Worm (Caenorhabditis elegans): ENCODE measurements around the gene T10G3.1.
A peak's percentile ranks its signal among the peaks of the same experiment; 100 is the strongest.
"Not testable (repeated sequence)": the region's sequence is repeated elsewhere in the genome, so short reads cannot be mapped to it uniquely, and the experiment has no call there.

The T10G3.1 gene

DNA sequence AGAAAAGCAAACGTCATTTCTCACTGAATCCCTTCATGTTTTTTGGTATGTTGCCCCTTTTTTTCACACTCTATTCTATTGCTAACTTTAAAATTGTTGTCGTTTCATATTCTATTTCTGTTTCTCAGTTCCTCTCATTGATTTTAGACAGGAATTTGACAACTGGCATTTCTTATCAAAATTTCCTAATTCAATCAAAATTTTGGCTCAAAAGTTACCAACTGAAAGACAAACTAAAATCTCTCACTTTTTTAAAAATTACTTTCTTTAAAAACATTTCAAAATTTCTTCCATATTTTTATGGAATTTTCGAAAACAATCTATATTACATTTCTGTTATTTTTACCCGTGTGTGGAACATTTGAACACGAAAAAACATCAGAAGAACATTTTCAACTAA lies 29.9 kb downstream of the T10G3.1 start, which contains the start of gene Y2H9A.6:
Gene Y2H9A.6 (plus strand): TSS at position 301 of the 400 bp plus-strand sequence.
- not testable (repeated sequence) for TF ChIP-seq fkh-10 (GFP tag; optimal IDR thresholded peaks at IDR 0.05); nfya-1 (tag; optimal IDR thresholded peaks at IDR 0.05; ENCODE audit: insufficient read depth); tbx-2 (tag; optimal IDR thresholded peaks at IDR 0.05)

DNA sequence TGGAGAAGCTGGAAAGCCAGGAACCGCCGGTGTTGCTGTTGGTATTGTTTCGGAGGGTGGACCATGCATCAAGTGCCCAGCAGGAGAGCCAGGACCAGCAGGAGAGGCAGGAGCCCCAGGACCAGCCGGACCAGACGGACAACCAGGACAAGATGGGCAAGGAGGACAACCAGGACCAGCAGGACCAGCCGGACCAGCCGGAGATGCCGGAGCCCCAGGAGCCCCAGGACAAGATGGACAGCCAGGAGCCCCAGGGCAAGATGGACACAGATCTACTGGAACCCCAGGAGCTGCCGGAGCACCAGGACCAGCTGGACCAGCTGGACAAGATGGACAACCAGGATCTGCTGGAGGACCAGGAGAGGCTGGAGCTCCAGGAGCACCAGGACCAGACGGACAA lies 30.7 kb downstream of the T10G3.1 start:
- no peak for TF ChIP-seq fos-1 (tag; optimal IDR thresholded peaks at IDR 0.05)
- no peak for TF ChIP-seq ceh-9 (tag; optimal IDR thresholded peaks at IDR 0.05)
- no peak for TF ChIP-seq unc-62 (GFP tag; optimal IDR thresholded peaks at IDR 0.05)
- no peak for TF ChIP-seq nhr-11 (tag; optimal IDR thresholded peaks at IDR 0.05)
- no peak for TF ChIP-seq fkh-2 (tag; optimal IDR thresholded peaks at IDR 0.05)
- no peak for TF ChIP-seq ama-1 (optimal IDR thresholded peaks at IDR 0.05)
- no peak for TF ChIP-seq nhr-237 (tag; optimal IDR thresholded peaks at IDR 0.05)
- no peak for TF ChIP-seq snpc-4 (tag; optimal IDR thresholded peaks at IDR 0.05)
- TF ChIP-seq egl-5 (tag; optimal IDR thresholded peaks at IDR 0.05), result no peak
- no peak for TF ChIP-seq nfya-1 (tag; optimal IDR thresholded peaks at IDR 0.05; ENCODE audit: insufficient read depth)
- no peak for TF ChIP-seq elt-1 (tag; optimal IDR thresholded peaks at IDR 0.05)
- TF ChIP-seq aly-2 (tag; optimal IDR thresholded peaks at IDR 0.05), result no peak

DNA sequence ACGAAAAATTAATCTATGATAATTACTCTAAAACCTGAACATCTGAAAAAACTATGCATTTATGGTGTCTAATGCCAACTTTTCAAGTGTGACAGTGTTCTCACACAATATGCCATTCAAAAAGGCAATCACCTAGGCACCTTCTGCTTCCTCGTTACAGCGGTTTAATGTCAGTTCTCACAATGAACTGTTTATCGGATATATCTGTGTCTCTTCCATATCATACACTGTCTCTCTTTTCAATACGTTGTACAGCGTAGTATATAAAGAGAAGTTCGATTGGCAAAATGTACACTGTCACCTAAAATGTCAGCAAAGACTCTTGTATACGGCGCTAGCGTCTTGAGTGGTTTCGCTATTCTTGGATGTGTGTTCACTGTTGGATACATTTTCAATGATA lies 31.8 kb downstream of the T10G3.1 start, which contains the start of gene col-162:
Gene col-162 (plus strand): TSS at position 301 of the 400 bp plus-strand sequence.
- no peak for TF ChIP-seq mml-1 (tag; optimal IDR thresholded peaks at IDR 0.05)

DNA sequence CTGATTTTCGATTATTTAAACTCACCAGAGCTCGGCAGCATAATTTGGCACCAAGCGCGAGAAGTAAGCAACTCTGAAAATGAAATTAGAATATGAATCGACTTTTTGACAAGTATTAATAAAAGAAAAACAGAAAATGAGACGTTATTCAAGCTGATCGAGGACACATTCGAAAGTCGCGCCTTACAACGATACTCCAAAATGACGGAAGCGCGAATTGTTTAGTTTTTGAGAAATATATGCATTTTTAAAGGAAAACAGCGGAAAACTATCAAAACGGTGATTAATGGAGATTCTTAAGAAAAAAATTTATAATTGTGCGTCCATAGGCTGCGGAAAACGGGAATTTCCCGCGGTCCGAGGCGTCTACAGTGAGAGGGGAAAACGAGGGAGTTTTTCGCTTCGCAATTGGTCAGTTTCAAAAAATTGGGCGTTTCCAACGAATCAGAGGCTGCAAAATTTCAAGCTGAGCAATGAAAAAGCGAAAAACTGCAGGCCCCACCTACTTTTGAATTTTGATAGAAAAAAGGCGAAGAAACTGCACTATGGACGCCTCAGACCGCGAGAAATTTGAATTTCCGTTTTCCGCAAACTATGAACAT lies 35.9 kb downstream of the T10G3.1 start, which contains the start of gene mes-4:
Gene mes-4 (minus strand): TSS at position 73 of the 602 bp plus-strand sequence.
- TF ChIP-seq lin-15B (tag; optimal IDR thresholded peaks at IDR 0.05) (peak; percentile 38), ceh-9 (tag; optimal IDR thresholded peaks at IDR 0.05) (no peak), lsy-12 (tag; optimal IDR thresholded peaks at IDR 0.05) (no peak), nfya-1 (tag; optimal IDR thresholded peaks at IDR 0.05; ENCODE audit: insufficient read depth) (peak; percentile 91)

DNA sequence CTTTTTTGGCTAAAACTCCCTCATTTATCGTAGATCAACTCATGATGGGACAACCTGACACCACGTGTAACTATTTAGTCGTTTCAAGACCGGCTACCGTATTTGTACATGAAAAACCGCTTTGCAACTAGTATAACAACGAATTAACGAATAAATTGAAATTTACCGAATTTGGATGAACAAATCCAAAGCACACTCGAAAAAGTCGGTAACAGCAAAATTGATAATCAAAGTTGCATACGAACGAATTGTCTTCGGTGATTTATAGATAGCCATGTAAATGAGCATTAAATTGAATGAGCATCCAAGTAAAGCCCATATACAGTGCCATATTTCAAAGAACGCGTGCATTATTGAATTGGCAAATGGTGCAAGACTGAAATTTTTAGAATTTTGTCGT lies 41.1 kb downstream of the T10G3.1 start, which contains the start of gene srd-17:
Gene srd-17 (minus strand): TSS at position 351 of the 400 bp plus-strand sequence.
- no peak for TF ChIP-seq egl-5 (tag; optimal IDR thresholded peaks at IDR 0.05)
- no peak for TF ChIP-seq daf-12 (tag; optimal IDR thresholded peaks at IDR 0.05)
- TF ChIP-seq elt-1 (tag; optimal IDR thresholded peaks at IDR 0.05), result no peak
- TF ChIP-seq nhr-28 (tag; optimal IDR thresholded peaks at IDR 0.05), result no peak
- TF ChIP-seq elt-2 (tag; optimal IDR thresholded peaks at IDR 0.05), result no peak
- no peak for TF ChIP-seq lin-15B (tag; optimal IDR thresholded peaks at IDR 0.05)
- TF ChIP-seq R02D3.7 (tag; optimal IDR thresholded peaks at IDR 0.05), result no peak
- no peak for TF ChIP-seq snpc-4 (tag; optimal IDR thresholded peaks at IDR 0.05)

DNA sequence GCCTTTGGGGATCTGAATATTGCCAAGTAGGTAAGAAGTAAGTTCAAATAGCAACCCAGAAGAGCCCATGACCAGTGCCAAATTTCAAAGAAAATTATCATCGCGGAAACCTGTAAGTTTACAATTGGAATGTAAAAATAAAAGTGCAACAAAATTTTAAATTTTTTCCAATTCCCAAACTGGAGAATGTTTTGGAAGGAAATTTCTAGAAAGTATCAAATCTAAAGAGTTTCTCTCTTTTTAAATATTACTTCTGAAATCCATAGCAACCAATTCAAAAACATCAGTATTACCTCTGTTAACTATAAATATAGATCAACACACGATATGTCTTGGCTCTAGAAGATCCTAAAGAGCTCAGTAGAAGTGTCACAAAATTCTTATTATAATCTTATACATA lies 44.8 kb downstream of the T10G3.1 start, which contains the start of gene srd-19:
Gene srd-19 (minus strand): TSS at position 101 of the 400 bp plus-strand sequence.
- TF ChIP-seq ZK546.5 (tag; optimal IDR thresholded peaks at IDR 0.05) (no peak), nhr-77 (tag; optimal IDR thresholded peaks at IDR 0.05) (no peak), nhr-11 (tag; optimal IDR thresholded peaks at IDR 0.05) (no peak), lin-39 (tag; optimal IDR thresholded peaks at IDR 0.05) (no peak), elt-3 (tag; optimal IDR thresholded peaks at IDR 0.05) (no peak), eor-1 (tag; optimal IDR thresholded peaks at IDR 0.05) (no peak), fos-1 (tag; optimal IDR thresholded peaks at IDR 0.05) (no peak), ztf-11 (tag; optimal IDR thresholded peaks at IDR 0.05) (no peak)

DNA sequence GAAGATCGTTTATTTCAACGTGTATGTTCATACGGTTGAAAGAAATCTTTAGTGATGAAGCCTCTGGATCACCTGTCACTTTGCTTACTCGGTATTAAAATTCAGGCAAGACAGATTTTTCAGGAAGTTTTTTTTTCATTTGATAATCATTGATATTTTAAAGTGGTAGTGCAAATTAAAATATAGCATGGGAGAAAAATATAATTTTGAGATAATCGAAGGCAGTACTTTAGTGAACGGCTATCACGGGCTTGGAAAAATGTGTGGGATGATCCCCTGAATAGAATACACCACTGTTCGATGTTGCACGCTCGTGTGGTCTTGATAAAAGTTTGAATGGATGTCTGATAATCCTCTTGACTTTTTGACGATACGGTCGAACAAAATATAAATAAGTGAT lies 46.1 kb downstream of the T10G3.1 start:
- TF ChIP-seq skn-1 (tag; optimal IDR thresholded peaks at IDR 0.05) (no peak), elt-2 (tag; optimal IDR thresholded peaks at IDR 0.05) (no peak), lin-15B (tag; optimal IDR thresholded peaks at IDR 0.05) (no peak), elt-3 (tag; optimal IDR thresholded peaks at IDR 0.05) (no peak), jun-1 (tag; optimal IDR thresholded peaks at IDR 0.05) (no peak), ztf-11 (tag; optimal IDR thresholded peaks at IDR 0.05) (no peak), egl-5 (tag; optimal IDR thresholded peaks at IDR 0.05) (no peak), lin-39 (tag; optimal IDR thresholded peaks at IDR 0.05) (no peak), ceh-28 (tag; optimal IDR thresholded peaks at IDR 0.05) (no peak), ceh-82 (tag; optimal IDR thresholded peaks at IDR 0.05) (no peak), nfya-1 (tag; optimal IDR thresholded peaks at IDR 0.05; ENCODE audit: insufficient read depth) (no peak), nhr-43 (tag; optimal IDR thresholded peaks at IDR 0.05; ENCODE audit: poor library complexity, severe bottlenecking) (no peak), lsy-12 (tag; optimal IDR thresholded peaks at IDR 0.05) (no peak), ZK546.5 (tag; optimal IDR thresholded peaks at IDR 0.05) (no peak), nhr-25 (tag; optimal IDR thresholded peaks at IDR 0.05) (no peak), hmg-11 (tag; optimal IDR thresholded peaks at IDR 0.05) (no peak), snpc-4 (tag; optimal IDR thresholded peaks at IDR 0.05) (no peak), daf-12 (tag; optimal IDR thresholded peaks at IDR 0.05) (no peak), nhr-23 (tag; optimal IDR thresholded peaks at IDR 0.05) (no peak)
